Fruit fly (Drosophila melanogaster) whole organism, wandering third instar larva: ENCODE data around the gene Cyp4ae1.

Experiments
- Abd-B ChIP-seq: fragments of >200 bp; optimal IDR thresholded peaks from 2 replicates; lab custom pipeline; 2017; ENCODE audit warnings: missing biosample characterization, missing genetic modification characterization
- CG32264 ChIP-seq: fragments of 200-800 bp; sonication (Bioruptor generic); optimal IDR thresholded peaks from 2 replicates; lab custom pipeline; 2016; ENCODE audit warnings: missing biosample characterization, missing genetic modification characterization
- CG9705 ChIP-seq: fragments of 200-800 bp; sonication (Bioruptor generic); optimal IDR thresholded peaks from 2 replicates; lab custom pipeline; 2018; ENCODE audit warnings: missing biosample characterization, mild to moderate bottlenecking, missing genetic modification characterization
- CrebA ChIP-seq: fragments of 200-800 bp; sonication (Bioruptor generic); optimal IDR thresholded peaks from 2 replicates; lab custom pipeline; 2016; ENCODE audit warnings: missing biosample characterization, mild to moderate bottlenecking, missing genetic modification characterization, borderline replicate concordance
- Dfd ChIP-seq: fragments of >200 bp; optimal IDR thresholded peaks from 2 replicates; lab custom pipeline; 2017; ENCODE audit warnings: missing biosample characterization, missing genetic modification characterization
- GATAd ChIP-seq: sonication (Bioruptor generic); optimal IDR thresholded peaks from 2 replicates; lab custom pipeline; 2016; ENCODE audit warnings: missing biosample characterization, missing genetic modification characterization
- HLH106 ChIP-seq: fragments of 200-800 bp; optimal IDR thresholded peaks from 3 replicates; lab custom pipeline; 2019; ENCODE audit warnings: missing biosample characterization, mild to moderate bottlenecking, missing genetic modification characterization, moderate library complexity
- Hr78 ChIP-seq: fragments of >200 bp; optimal IDR thresholded peaks from 2 replicates; lab custom pipeline; 2017; ENCODE audit warnings: missing biosample characterization, missing genetic modification characterization
- Hr83 ChIP-seq: fragments of 200-300 bp; sonication (Bioruptor generic); optimal IDR thresholded peaks from 2 replicates; lab custom pipeline; 2016; ENCODE audit warnings: missing biosample characterization, mild to moderate bottlenecking, missing genetic modification characterization, moderate library complexity; ENCODE audit not compliant: poor library complexity, severe bottlenecking
- Jra ChIP-seq: sonication (Bioruptor generic); optimal IDR thresholded peaks from 2 replicates; lab custom pipeline; 2016; ENCODE audit warnings: missing biosample characterization, missing genetic modification characterization
- Mio ChIP-seq: sonication (Bioruptor generic); optimal IDR thresholded peaks from 2 replicates; lab custom pipeline; 2016; ENCODE audit warnings: missing biosample characterization, missing genetic modification characterization
- Myc ChIP-seq: fragments of >200 bp; optimal IDR thresholded peaks from 2 replicates; lab custom pipeline; 2017
- OdsH ChIP-seq: fragments of 200-800 bp; sonication (Bioruptor generic); optimal IDR thresholded peaks from 2 replicates; lab custom pipeline; 2016; ENCODE audit warnings: missing biosample characterization, mild to moderate bottlenecking, missing genetic modification characterization
- Rel ChIP-seq, 2 experiments: fragments of 200-800 bp; sonication (Bioruptor generic) in 1 of 2; optimal IDR thresholded peaks; 2 replicates in 1 of 2; 3 replicates in 1 of 2; lab custom pipeline; 2016 to 2019; ENCODE audit warnings: mild to moderate bottlenecking in 2 of 2, missing biosample characterization in 2 of 2, missing genetic modification characterization in 2 of 2, moderate library complexity in 1 of 2
- Vsx2 ChIP-seq: fragments of 200-300, 225-300 bp; sonication (Bioruptor generic); optimal IDR thresholded peaks from 2 replicates; lab custom pipeline; 2018; ENCODE audit warnings: missing biosample characterization, missing genetic modification characterization; ENCODE audit not compliant: partially characterized antibody
- br ChIP-seq: fragments of 200-800 bp; sonication (Bioruptor generic); optimal IDR thresholded peaks from 2 replicates; lab custom pipeline; 2016; ENCODE audit warnings: missing biosample characterization, missing genetic modification characterization
- dmrt93B ChIP-seq: fragments of 200-800 bp; sonication (Bioruptor generic); optimal IDR thresholded peaks from 2 replicates; lab custom pipeline; 2018; ENCODE audit warnings: missing biosample characterization, mild to moderate bottlenecking, missing genetic modification characterization
- dsf ChIP-seq: sonication (Bioruptor generic); optimal IDR thresholded peaks from 2 replicates; lab custom pipeline; 2016; ENCODE audit warnings: missing biosample characterization, missing genetic modification characterization, borderline replicate concordance
- ey ChIP-seq: fragments of 200-800 bp; sonication (Bioruptor generic); optimal IDR thresholded peaks from 2 replicates; lab custom pipeline; 2016; ENCODE audit warnings: missing biosample characterization, missing genetic modification characterization
- foxo ChIP-seq, 2 experiments: fragments of 200-800 bp; sonication (Bioruptor generic); optimal IDR thresholded peaks; 2 replicates in 1 of 2; 3 replicates in 1 of 2; lab custom pipeline; 2016 to 2017; ENCODE audit warnings: missing biosample characterization in 2 of 2, missing genetic modification characterization in 2 of 2
- fru ChIP-seq: fragments of 200-800 bp; sonication (Bioruptor generic); optimal IDR thresholded peaks from 3 replicates; lab custom pipeline; 2016; ENCODE audit warnings: missing biosample characterization, mild to moderate bottlenecking, missing genetic modification characterization
- h ChIP-seq: fragments of 200-800 bp; sonication (Bioruptor generic); optimal IDR thresholded peaks from 3 replicates; lab custom pipeline; 2016; ENCODE audit warnings: missing biosample characterization, mild to moderate bottlenecking, missing genetic modification characterization
- lola ChIP-seq: fragments of >200 bp; optimal IDR thresholded peaks from 2 replicates; lab custom pipeline; 2017; ENCODE audit warnings: missing biosample characterization, missing genetic modification characterization
- psq ChIP-seq: fragments of 200-800 bp; sonication (Bioruptor generic); optimal IDR thresholded peaks from 3 replicates; lab custom pipeline; 2017; ENCODE audit warnings: missing biosample characterization, mild to moderate bottlenecking, missing genetic modification characterization, moderate library complexity
- rgr ChIP-seq: fragments of 200-800 bp; sonication (Bioruptor generic); optimal IDR thresholded peaks from 3 replicates; lab custom pipeline; 2016; ENCODE audit warnings: missing biosample characterization, mild to moderate bottlenecking, missing genetic modification characterization
- sage ChIP-seq: fragments of 200-800 bp; sonication (Bioruptor generic); optimal IDR thresholded peaks from 2 replicates; lab custom pipeline; 2016; ENCODE audit warnings: missing biosample characterization, mild to moderate bottlenecking, missing genetic modification characterization
- sv ChIP-seq: fragments of 200-800 bp; sonication (Bioruptor generic); optimal IDR thresholded peaks from 3 replicates; lab custom pipeline; 2016; ENCODE audit warnings: missing biosample characterization, missing genetic modification characterization
- tai ChIP-seq: sonication (Bioruptor generic); optimal IDR thresholded peaks from 2 replicates; lab custom pipeline; 2016; ENCODE audit warnings: missing biosample characterization, missing genetic modification characterization
- usp ChIP-seq: fragments of >200 bp; optimal IDR thresholded peaks from 2 replicates; lab custom pipeline; 2017; ENCODE audit warnings: missing biosample characterization, missing genetic modification characterization
- woc ChIP-seq: sonication (Bioruptor generic); optimal IDR thresholded peaks from 2 replicates; lab custom pipeline; 2016; ENCODE audit warnings: missing biosample characterization, mild to moderate bottlenecking, missing genetic modification characterization

Cyp4ae1 gene

dm6 chrX:2168485-2169199, 10.2 kb upstream of the Cyp4ae1 start:
- no peak for TF ChIP-seq fru (GFP tag; lab: Kevin White, UChicago)

DNA sequence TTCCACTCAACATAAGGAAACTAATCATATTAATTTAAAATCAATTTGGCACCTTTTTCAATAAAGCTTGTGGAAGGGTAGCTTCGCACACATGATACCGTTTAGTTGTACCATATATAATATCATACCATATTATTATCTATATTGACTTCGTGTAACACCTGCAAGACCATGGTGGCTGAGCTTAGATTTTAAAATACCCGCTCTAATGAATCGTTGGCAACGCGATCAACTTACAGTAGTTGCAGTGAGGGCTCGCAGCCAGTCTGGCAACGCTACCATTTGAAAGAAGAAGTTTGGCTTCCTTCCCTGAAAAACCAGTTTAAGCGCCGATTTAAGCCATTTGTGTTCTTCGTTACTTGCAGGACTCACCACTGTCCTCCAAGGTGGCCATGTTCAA, 8.4 kb upstream of the Cyp4ae1 start:
- peak; percentile 60 for TF ChIP-seq Myc (lab: Kevin White, UChicago)
- TF ChIP-seq Jra (GFP tag; lab: Kevin White, UChicago): no peak

dm6 chrX:2172420-2172827, 6.4 kb upstream of the Cyp4ae1 start, which contains the start of gene ND-B14.5A:
TSS of gene ND-B14.5A (plus strand) at chrX:2172526.
- no peak for TF ChIP-seq Vsx2 (GFP tag; lab: Kevin White, UChicago)
- no peak for TF ChIP-seq Hr78 (GFP tag; lab: Kevin White, UChicago)
- TF ChIP-seq psq (GFP tag; lab: Kevin White, UChicago): no peak
- TF ChIP-seq usp: no peak
- TF ChIP-seq CG32264 (GFP tag; lab: Kevin White, UChicago): no peak
- TF ChIP-seq foxo (GFP tag; optimal IDR thresholded peaks at IDR 0.05; lab: Kevin White, UChicago): no peak
- no peak for TF ChIP-seq HLH106
- TF ChIP-seq rgr (GFP tag; lab: Kevin White, UChicago): no peak
- TF ChIP-seq CrebA: no peak
- no peak for TF ChIP-seq dmrt93B (GFP tag; lab: Kevin White, UChicago)
- TF ChIP-seq woc (GFP tag; lab: Kevin White, UChicago): no peak
- no peak for TF ChIP-seq OdsH (GFP tag; lab: Kevin White, UChicago)
- TF ChIP-seq Abd-B (GFP tag; lab: Kevin White, UChicago): no peak
- no peak for TF ChIP-seq Rel (GFP tag; optimal IDR thresholded peaks at IDR 0.05; lab: Kevin White, UChicago)
- TF ChIP-seq Rel (tag; optimal IDR thresholded peaks at IDR 0.05; lab: Kevin White, UChicago): no peak
- no peak for TF ChIP-seq GATAd (GFP tag; lab: Kevin White, UChicago)
- TF ChIP-seq tai (GFP tag; lab: Kevin White, UChicago): no peak
- no peak for TF ChIP-seq lola
- no peak for TF ChIP-seq ey (GFP tag; lab: Kevin White, UChicago)
- no peak for TF ChIP-seq sage (GFP tag; lab: Kevin White, UChicago)

- TF ChIP-seq woc (GFP tag; lab: Kevin White, UChicago): no peak
- TF ChIP-seq usp: no peak
- no peak for TF ChIP-seq lola
- no peak for TF ChIP-seq tai (GFP tag; lab: Kevin White, UChicago)
- TF ChIP-seq HLH106: no peak
- TF ChIP-seq sv (GFP tag; lab: Kevin White, UChicago): no peak
- TF ChIP-seq rgr (GFP tag; lab: Kevin White, UChicago): no peak
- TF ChIP-seq dsf (GFP tag; lab: Kevin White, UChicago): no peak
Measured at dm6 chrX:2175265-2175795, 3.5 kb upstream of the Cyp4ae1 start, which contains the start of gene Cyp4d14. TSS of gene Cyp4d14 (minus strand) at chrX:2175315.

dm6 chrX:2175956-2176469, 2.8 kb upstream of the Cyp4ae1 start, which contains the start of gene Cyp4d2:
TSS of gene Cyp4d2 (plus strand) at chrX:2176006.
- TF ChIP-seq Dfd (GFP tag; lab: Kevin White, UChicago): no peak
- no peak for TF ChIP-seq Jra (GFP tag; lab: Kevin White, UChicago)
- no peak for TF ChIP-seq Mio (GFP tag; lab: Kevin White, UChicago)
- no peak for TF ChIP-seq psq (GFP tag; lab: Kevin White, UChicago)
- TF ChIP-seq CrebA: no peak
- TF ChIP-seq CG9705 (GFP tag; lab: Kevin White, UChicago): no peak
- TF ChIP-seq br (GFP tag; lab: Kevin White, UChicago): no peak
- TF ChIP-seq Hr83 (GFP tag; lab: Kevin White, UChicago): no peak
- no peak for TF ChIP-seq tai (GFP tag; lab: Kevin White, UChicago)
- TF ChIP-seq sage (GFP tag; lab: Kevin White, UChicago): no peak
- TF ChIP-seq dmrt93B (GFP tag; lab: Kevin White, UChicago): no peak
- no peak for TF ChIP-seq Abd-B (GFP tag; lab: Kevin White, UChicago)
- TF ChIP-seq h (GFP tag; lab: Kevin White, UChicago): no peak
